Fruit fly (Drosophila melanogaster) whole organism, prepupa: ENCODE results near the gene CG44094.

Experiments used
- Blimp-1 ChIP-seq: fragments of 200-800 bp; sonication (Bioruptor generic); optimal IDR thresholded peaks from 3 replicates; lab custom pipeline; 2017; ENCODE audit warnings: missing biosample characterization, missing genetic modification characterization, mild to moderate bottlenecking, moderate library complexity, missing genetic modification reagents
- CG16779 ChIP-seq: fragments of 200-800 bp; sonication (Bioruptor generic); optimal IDR thresholded peaks from 3 replicates; lab custom pipeline; 2017; ENCODE audit warnings: missing biosample characterization, mild to moderate bottlenecking, missing genetic modification characterization
- CG6276 ChIP-seq: fragments of 200-800 bp; sonication (Bioruptor generic); optimal IDR thresholded peaks from 2 replicates; lab custom pipeline; 2017; ENCODE audit warnings: missing biosample characterization, mild to moderate bottlenecking, missing genetic modification characterization
- Ets21C ChIP-seq: fragments of 200-800 bp; sonication (Bioruptor generic); optimal IDR thresholded peaks from 3 replicates; lab custom pipeline; 2016; ENCODE audit warnings: missing biosample characterization, missing genetic modification characterization
- OdsH ChIP-seq: fragments of 200-800 bp; sonication (Bioruptor generic); optimal IDR thresholded peaks from 3 replicates; lab custom pipeline; 2016; ENCODE audit warnings: missing biosample characterization, missing genetic modification characterization

DNA sequence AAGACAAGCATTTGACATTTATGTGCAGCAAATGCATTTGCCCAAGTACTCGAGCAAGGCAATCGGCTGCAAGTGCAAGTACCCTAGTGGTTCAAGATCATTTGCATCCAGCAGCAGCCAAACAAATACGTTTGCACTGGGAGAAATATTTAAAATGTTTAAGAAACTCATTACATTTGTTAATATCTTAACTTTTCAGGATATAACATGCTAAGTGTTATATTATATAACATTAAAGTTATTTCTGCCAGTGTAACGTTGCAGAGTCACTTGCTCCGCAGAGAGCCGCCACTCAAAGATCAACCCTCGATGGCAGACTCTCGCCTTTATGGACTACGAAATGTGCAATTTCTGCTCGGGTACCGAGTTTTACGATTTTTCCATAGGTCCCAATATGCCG, 13.1 kb upstream of the CG44094 start:
- no peak for TF ChIP-seq Blimp-1 (GFP tag; lab: Kevin White, UChicago)
- TF ChIP-seq CG16779 = no peak
- no peak for TF ChIP-seq CG6276 (GFP tag; lab: Kevin White, UChicago)
- no peak for TF ChIP-seq OdsH
- TF ChIP-seq Ets21C (GFP tag; lab: Kevin White, UChicago) = no peak
